Worm (Caenorhabditis elegans): ENCODE measurements around the gene fbxa-190.
A peak's percentile ranks its signal among the peaks of the same experiment; 100 is the strongest.

fbxa-190 gene

DNA sequence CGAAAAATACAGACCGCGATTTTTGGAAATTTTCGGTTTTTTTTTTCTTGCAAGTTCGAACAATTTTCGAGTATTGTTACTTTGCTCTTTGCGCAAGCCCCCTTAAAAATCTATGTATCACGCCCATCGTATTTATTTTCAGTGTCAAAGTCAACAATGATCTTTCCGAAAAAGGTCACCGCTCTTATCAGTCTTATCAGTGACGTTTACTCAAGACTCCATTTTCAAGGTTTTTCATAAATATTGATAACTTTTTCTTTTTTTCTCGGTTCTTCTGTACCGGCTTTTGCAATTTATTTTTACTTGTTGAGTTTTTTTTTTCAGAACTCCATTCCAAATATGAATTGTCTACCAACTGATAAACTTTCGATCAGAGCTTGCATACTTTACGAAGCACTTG, at the start of gene fbxa-190:
TSS of gene fbxa-190 (plus strand) at position 325 of the 400 bp plus-strand sequence.
- TF ChIP-seq tab-1 (GFP tag; IDR thresholded peaks at IDR 0.05): no peak
- no peak for TF ChIP-seq ref-1 (GFP tag; conservative IDR thresholded peaks at IDR 0.05)
- no peak for TF ChIP-seq klf-2 (GFP tag; conservative IDR thresholded peaks at IDR 0.05)
- no peak for TF ChIP-seq med-1 (GFP tag; optimal IDR thresholded peaks at IDR 0.05; ENCODE audit: insufficient read depth)
- TF ChIP-seq ztf-23 (GFP tag; IDR thresholded peaks at IDR 0.05): no peak
- no peak for TF ChIP-seq ztf-29 (GFP tag; IDR thresholded peaks at IDR 0.05)
- TF ChIP-seq T22C8.4 (GFP tag; IDR thresholded peaks at IDR 0.05): no peak
- TF ChIP-seq cog-1 (tag; optimal IDR thresholded peaks at IDR 0.05): no peak
- no peak for TF ChIP-seq flt-1 (GFP tag; IDR thresholded peaks at IDR 0.05)

DNA sequence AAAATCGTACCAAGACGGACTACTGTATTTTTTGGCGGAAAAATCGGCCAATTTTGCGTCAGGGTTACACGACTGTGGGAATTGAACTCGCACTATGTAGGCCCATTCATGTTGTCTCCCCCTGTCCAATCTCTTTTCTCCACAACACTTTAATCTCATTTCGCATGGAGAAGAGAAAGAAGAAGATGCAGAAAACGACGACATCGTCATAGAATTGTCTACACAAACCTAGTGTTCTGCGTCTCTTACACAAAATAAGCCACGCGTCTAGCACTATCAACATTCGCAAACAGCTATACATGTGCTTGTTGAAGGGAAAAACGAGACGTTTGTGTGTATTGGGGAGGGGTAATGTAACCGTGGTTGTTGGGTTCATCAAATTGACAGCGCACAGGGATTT, 48.8 kb upstream of the fbxa-190 start:
- TF ChIP-seq cog-1 (tag; optimal IDR thresholded peaks at IDR 0.05) (peak; percentile 9), ztf-29 (GFP tag; IDR thresholded peaks at IDR 0.05) (no peak), flt-1 (GFP tag; IDR thresholded peaks at IDR 0.05) (0 out of 2 replicates have a peak, but pooled peaks have one; percentile 34)

DNA sequence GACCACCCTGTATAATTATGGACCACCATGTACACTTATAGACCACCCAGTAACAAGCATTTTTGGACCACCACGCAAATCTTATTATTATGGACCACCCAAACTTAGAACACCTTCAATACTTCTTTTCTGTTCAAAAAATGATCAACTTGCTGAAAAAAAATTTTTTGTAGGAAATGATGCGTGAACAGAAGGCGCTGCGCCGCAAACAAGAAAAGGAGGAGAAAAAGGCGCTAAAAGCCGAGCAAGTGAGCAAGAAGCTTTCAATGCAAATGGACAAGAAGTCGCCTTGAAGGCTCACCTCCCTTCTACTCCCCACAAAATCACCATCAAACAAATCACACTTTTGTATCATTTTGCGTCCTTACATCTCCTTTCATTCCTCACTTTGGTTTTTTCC, 44.6 kb upstream of the fbxa-190 start:
- TF ChIP-seq T22C8.4 (GFP tag; IDR thresholded peaks at IDR 0.05) (no peak), med-1 (GFP tag; optimal IDR thresholded peaks at IDR 0.05; ENCODE audit: insufficient read depth) (no peak), ztf-23 (GFP tag; IDR thresholded peaks at IDR 0.05) (no peak), klf-2 (GFP tag; conservative IDR thresholded peaks at IDR 0.05) (no peak), ref-1 (GFP tag; conservative IDR thresholded peaks at IDR 0.05) (no peak), ztf-29 (GFP tag; IDR thresholded peaks at IDR 0.05) (no peak), cog-1 (tag; optimal IDR thresholded peaks at IDR 0.05) (no peak), tab-1 (GFP tag; IDR thresholded peaks at IDR 0.05) (no peak), flt-1 (GFP tag; IDR thresholded peaks at IDR 0.05) (no peak)

DNA sequence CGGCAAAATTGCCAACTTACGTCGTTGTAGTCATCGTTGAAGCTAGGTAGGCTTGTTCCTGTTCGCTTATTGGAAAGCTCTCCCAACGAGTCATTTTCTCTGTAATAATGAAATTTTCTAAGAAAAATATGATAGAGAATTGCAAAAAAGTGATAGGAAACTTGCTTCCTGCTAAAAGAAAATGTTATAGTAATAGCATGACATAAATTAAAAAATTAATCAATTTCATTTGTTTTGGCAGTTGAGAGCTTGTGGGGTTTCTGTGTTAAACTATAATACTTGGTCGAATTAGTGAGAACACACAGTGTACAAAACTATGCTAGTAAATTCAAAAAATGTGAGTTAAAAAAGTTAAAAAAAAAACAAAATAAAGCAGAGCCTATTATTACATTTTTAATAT, 42.0 kb upstream of the fbxa-190 start, which contains the start of gene F21E9.2:
TSS of gene F21E9.2 (minus strand) at position 101 of the 400 bp plus-strand sequence.
- TF ChIP-seq ztf-23 (GFP tag; IDR thresholded peaks at IDR 0.05): no peak
- no peak for TF ChIP-seq cog-1 (tag; optimal IDR thresholded peaks at IDR 0.05)
- no peak for TF ChIP-seq flt-1 (GFP tag; IDR thresholded peaks at IDR 0.05)
- TF ChIP-seq T22C8.4 (GFP tag; IDR thresholded peaks at IDR 0.05): no peak
- no peak for TF ChIP-seq klf-2 (GFP tag; conservative IDR thresholded peaks at IDR 0.05)
- TF ChIP-seq tab-1 (GFP tag; IDR thresholded peaks at IDR 0.05): no peak
- no peak for TF ChIP-seq ztf-29 (GFP tag; IDR thresholded peaks at IDR 0.05)
- TF ChIP-seq ref-1 (GFP tag; conservative IDR thresholded peaks at IDR 0.05): no peak

DNA sequence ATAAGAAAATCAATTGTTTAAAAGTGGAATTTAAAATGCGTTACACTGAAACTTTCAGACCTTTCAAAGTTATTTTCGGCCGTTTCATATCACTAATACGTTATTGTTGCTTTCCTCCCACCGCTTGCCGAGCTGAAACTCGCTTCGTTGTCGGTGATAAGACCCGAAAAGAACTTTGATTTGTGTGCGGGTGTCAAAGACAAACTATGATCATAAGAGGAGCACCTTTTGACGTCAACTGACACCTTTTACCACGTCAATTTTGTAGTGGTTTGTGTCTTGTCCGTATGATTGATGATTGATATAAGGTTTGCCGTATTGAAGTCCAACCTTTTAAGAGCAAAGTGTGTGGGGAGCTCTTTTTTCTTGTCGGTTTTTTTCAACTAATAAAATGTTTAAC, 34.8 kb upstream of the fbxa-190 start, which contains the start of gene ttr-37:
TSS of gene ttr-37 (minus strand) at position 167 of the 400 bp plus-strand sequence.
- TF ChIP-seq ref-1 (GFP tag; conservative IDR thresholded peaks at IDR 0.05) (no peak), ztf-29 (GFP tag; IDR thresholded peaks at IDR 0.05) (no peak), flt-1 (GFP tag; IDR thresholded peaks at IDR 0.05) (no peak), tab-1 (GFP tag; IDR thresholded peaks at IDR 0.05) (no peak), ztf-23 (GFP tag; IDR thresholded peaks at IDR 0.05) (no peak), T22C8.4 (GFP tag; IDR thresholded peaks at IDR 0.05) (no peak), cog-1 (tag; optimal IDR thresholded peaks at IDR 0.05) (no peak), med-1 (GFP tag; optimal IDR thresholded peaks at IDR 0.05; ENCODE audit: insufficient read depth) (no peak), klf-2 (GFP tag; conservative IDR thresholded peaks at IDR 0.05) (no peak)

DNA sequence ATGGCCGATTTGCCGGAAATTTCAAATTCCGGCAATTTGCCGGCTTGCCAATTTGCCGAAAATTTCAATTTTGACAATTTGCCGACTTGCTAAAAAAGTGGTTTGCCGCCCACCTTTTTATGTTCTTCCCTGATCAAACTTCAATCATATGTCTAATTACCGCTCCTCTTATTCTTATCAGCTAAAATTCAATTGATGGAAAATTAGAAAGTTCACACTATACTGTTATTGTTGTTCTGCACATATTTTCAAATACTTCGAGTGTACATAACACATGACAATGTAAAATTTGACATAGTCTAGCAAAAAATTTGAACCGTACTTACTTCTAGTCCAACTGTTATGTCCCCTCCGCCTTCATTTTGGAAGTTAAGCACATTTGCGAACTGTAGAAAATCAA, 34.0 kb upstream of the fbxa-190 start:
- TF ChIP-seq ztf-23 (GFP tag; IDR thresholded peaks at IDR 0.05) (no peak), T22C8.4 (GFP tag; IDR thresholded peaks at IDR 0.05) (no peak), klf-2 (GFP tag; conservative IDR thresholded peaks at IDR 0.05) (no peak), flt-1 (GFP tag; IDR thresholded peaks at IDR 0.05) (no peak)

DNA sequence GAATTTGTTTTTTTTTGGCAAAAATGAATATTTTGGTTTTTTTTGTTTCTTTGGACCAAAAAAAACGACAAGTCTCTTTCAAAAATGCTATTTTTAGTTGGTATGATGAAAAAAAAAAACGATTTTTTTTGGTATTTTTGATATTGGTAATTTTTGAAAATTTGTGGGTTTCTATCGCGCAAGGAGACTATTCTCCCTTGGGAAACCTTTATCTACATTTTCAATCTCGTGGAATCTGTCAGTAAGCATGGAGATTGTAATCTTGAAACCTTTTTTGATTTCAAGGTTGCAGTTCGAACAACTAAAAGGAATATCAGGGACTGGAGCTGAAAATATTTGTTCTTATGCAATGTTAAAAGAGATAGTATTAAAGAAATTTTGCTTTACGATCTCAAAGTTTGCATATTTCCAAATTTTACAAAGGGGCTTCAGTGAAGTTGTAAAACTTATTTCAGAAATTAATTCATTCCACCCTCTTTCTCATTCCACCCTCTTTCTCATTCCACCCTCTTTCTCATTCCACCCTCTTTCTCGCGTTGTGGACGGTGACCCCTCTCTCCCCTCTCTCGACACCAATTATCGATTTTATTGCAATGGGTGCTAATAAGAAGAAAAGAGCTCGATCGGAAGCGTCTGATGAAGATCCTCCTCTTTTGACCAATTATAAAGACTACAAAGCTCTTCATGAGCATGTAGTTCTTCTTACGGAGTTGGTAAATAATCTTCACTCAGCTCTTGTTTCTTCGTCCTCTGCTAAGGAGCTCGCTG, 32.7 kb upstream of the fbxa-190 start:
- TF ChIP-seq T22C8.4 (GFP tag; IDR thresholded peaks at IDR 0.05) (0 out of 2 replicates have a peak, but pooled peaks have one; percentile 57), ztf-23 (GFP tag; IDR thresholded peaks at IDR 0.05) (no peak)

DNA sequence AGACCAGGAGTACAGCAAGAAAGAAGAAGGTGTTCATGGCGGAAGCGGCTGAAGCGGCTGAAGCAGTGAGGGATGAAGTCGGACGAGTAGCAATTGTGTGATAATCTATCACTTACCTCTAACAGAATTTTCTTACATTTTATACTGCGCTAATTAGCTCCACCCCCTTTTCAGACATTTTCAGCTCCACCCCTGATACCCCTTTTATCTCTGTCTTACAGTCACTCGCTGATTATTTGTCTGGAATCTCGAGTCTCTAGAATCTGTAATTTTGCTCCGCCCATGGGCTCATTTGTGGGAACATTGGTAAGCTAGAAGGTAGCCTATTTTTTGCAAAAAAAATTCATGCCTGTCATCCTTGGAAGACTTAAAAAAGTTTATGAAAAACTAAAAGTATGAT, 27.5 kb upstream of the fbxa-190 start, which contains the start of gene ins-39:
TSS of gene ins-39 (minus strand) at position 101 of the 400 bp plus-strand sequence.
- no peak for TF ChIP-seq ztf-23 (GFP tag; IDR thresholded peaks at IDR 0.05)
- no peak for TF ChIP-seq klf-2 (GFP tag; conservative IDR thresholded peaks at IDR 0.05)
- no peak for TF ChIP-seq ztf-29 (GFP tag; IDR thresholded peaks at IDR 0.05)
- TF ChIP-seq ref-1 (GFP tag; conservative IDR thresholded peaks at IDR 0.05): no peak
- TF ChIP-seq T22C8.4 (GFP tag; IDR thresholded peaks at IDR 0.05): no peak
- no peak for TF ChIP-seq med-1 (GFP tag; optimal IDR thresholded peaks at IDR 0.05; ENCODE audit: insufficient read depth)
- no peak for TF ChIP-seq tab-1 (GFP tag; IDR thresholded peaks at IDR 0.05)
- TF ChIP-seq cog-1 (tag; optimal IDR thresholded peaks at IDR 0.05): no peak
- TF ChIP-seq flt-1 (GFP tag; IDR thresholded peaks at IDR 0.05): no peak

DNA sequence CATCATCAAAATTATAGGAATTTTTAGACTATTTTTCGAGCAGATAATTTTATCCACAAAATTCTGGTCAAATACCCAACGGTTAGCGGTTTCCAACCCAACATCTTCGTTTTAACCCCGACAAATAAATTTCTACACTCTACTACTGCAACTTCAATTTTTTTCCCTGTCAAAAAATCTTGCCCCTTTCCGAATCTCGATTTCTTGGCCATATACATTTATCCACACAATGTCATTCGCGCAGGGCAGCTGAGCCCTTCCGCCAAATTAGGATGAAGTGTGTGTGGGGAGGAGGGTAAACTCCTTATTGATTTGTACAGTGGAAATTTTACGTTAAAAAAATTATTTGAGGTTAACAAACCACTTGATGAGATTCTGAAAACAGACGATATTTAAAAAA, 27.0 kb upstream of the fbxa-190 start:
- TF ChIP-seq ref-1 (GFP tag; conservative IDR thresholded peaks at IDR 0.05) (no peak), klf-2 (GFP tag; conservative IDR thresholded peaks at IDR 0.05) (0 out of 2 replicates have a peak, but pooled peaks have one; percentile 21), flt-1 (GFP tag; IDR thresholded peaks at IDR 0.05) (peak; percentile 63), tab-1 (GFP tag; IDR thresholded peaks at IDR 0.05) (no peak; the same call in 1 of the 2 replicates), cog-1 (tag; optimal IDR thresholded peaks at IDR 0.05) (peak; percentile 86), T22C8.4 (GFP tag; IDR thresholded peaks at IDR 0.05) (peak; percentile 84), ztf-29 (GFP tag; IDR thresholded peaks at IDR 0.05) (no peak), ztf-23 (GFP tag; IDR thresholded peaks at IDR 0.05) (0 out of 2 replicates have a peak, but pooled peaks have one; percentile 66), med-1 (GFP tag; optimal IDR thresholded peaks at IDR 0.05; ENCODE audit: insufficient read depth) (peak; percentile 26)

DNA sequence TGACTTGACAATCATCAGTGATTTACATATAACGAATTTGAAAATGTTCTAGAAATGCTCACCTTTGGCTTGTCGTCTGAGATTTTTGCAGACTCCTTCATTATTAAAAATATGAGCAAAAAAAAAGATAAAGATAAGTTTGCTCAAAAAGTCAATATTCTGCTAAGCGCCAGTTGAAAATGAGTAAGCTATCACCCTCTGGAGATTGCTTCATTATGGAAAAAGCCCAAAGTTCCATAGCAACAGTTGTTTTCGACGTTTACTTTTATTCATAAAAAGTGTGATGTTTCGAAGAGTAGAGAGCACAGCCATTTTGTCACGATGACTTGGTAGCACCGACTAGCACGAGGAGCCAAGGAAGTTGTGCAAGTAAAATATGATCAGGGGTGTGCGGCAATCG, 13.5 kb upstream of the fbxa-190 start, which contains the start of gene F56C3.3:
TSS of gene F56C3.3 (minus strand) at position 101 of the 400 bp plus-strand sequence.
- TF ChIP-seq ztf-29 (GFP tag; IDR thresholded peaks at IDR 0.05) (no peak), med-1 (GFP tag; optimal IDR thresholded peaks at IDR 0.05; ENCODE audit: insufficient read depth) (no peak), ztf-23 (GFP tag; IDR thresholded peaks at IDR 0.05) (no peak), flt-1 (GFP tag; IDR thresholded peaks at IDR 0.05) (no peak), tab-1 (GFP tag; IDR thresholded peaks at IDR 0.05) (no peak), cog-1 (tag; optimal IDR thresholded peaks at IDR 0.05) (no peak), T22C8.4 (GFP tag; IDR thresholded peaks at IDR 0.05) (no peak), ref-1 (GFP tag; conservative IDR thresholded peaks at IDR 0.05) (no peak), klf-2 (GFP tag; conservative IDR thresholded peaks at IDR 0.05) (no peak)
